Worm (Caenorhabditis elegans) whole organism, L2 larva: ENCODE data around the gene gcy-31.

Experiments
- C34F6.9 ChIP-seq: fragments of 150-350 bp; optimal IDR thresholded peaks from 2 replicates; lab custom pipeline; 2014; ENCODE audit warnings: missing biosample characterization, missing genetic modification characterization
- F13H6.1 ChIP-seq: sonication (generic microtip); optimal IDR thresholded peaks from 2 replicates; lab custom pipeline; 2016; ENCODE audit warnings: missing genetic modification characterization, missing compliant biosample characterization
- Y55F3AM.14 ChIP-seq: fragments of 200-800 bp; sonication (Bioruptor generic); optimal IDR thresholded peaks from 2 replicates; lab custom pipeline; 2018; ENCODE audit warnings: mild to moderate bottlenecking, missing genetic modification characterization, missing compliant biosample characterization
- alr-1 ChIP-seq: fragments of 150-350 bp; optimal IDR thresholded peaks from 2 replicates; lab custom pipeline; 2014; ENCODE audit warnings: missing biosample characterization, missing genetic modification characterization
- ama-1 ChIP-seq: fragments of 150-350 bp; optimal IDR thresholded peaks from 2 replicates; lab custom pipeline; 2018; ENCODE audit warnings: inconsistent platforms
- blmp-1 ChIP-seq: sonication (generic microtip); optimal IDR thresholded peaks from 2 replicates; lab custom pipeline; 2017; ENCODE audit warnings: missing genetic modification characterization, mild to moderate bottlenecking, missing compliant biosample characterization, antibody characterized with exemption, moderate library complexity; ENCODE audit not compliant: insufficient read depth
- ceh-16 ChIP-seq: fragments of 150-350 bp; optimal IDR thresholded peaks from 2 replicates; lab custom pipeline; 2014; ENCODE audit warnings: missing biosample characterization, missing genetic modification characterization
- ceh-82 ChIP-seq: fragments of 150-350 bp; optimal IDR thresholded peaks from 2 replicates; lab custom pipeline; 2014; ENCODE audit warnings: missing biosample characterization, missing genetic modification characterization
- crh-2 ChIP-seq: sonication (generic microtip); optimal IDR thresholded peaks from 2 replicates; lab custom pipeline; 2017; ENCODE audit warnings: missing biosample characterization, missing genetic modification characterization
- egl-27 ChIP-seq: sonication (generic microtip); optimal IDR thresholded peaks from 3 replicates; lab custom pipeline; 2017; ENCODE audit warnings: missing biosample characterization, missing genetic modification reagents, missing genetic modification characterization
- elt-1 ChIP-seq: fragments of 150-350 bp; optimal IDR thresholded peaks from 2 replicates; lab custom pipeline; 2014; ENCODE audit warnings: missing biosample characterization, missing genetic modification characterization
- fos-1 ChIP-seq: fragments of 150-350 bp; optimal IDR thresholded peaks from 2 replicates; lab custom pipeline; 2014; ENCODE audit warnings: missing biosample characterization, missing genetic modification characterization
- lin-11 ChIP-seq: fragments of 150-350 bp; sonication (generic microtip); optimal IDR thresholded peaks from 2 replicates; lab custom pipeline; 2014; ENCODE audit warnings: missing biosample characterization, missing genetic modification characterization, inconsistent platforms, mixed read lengths
- lin-13 ChIP-seq: fragments of 150-350 bp; optimal IDR thresholded peaks from 2 replicates; lab custom pipeline; 2014; ENCODE audit warnings: missing biosample characterization, missing genetic modification reagents, missing genetic modification characterization
- lin-39 ChIP-seq: fragments of 150-350 bp; optimal IDR thresholded peaks from 2 replicates; lab custom pipeline; 2014; ENCODE audit warnings: missing biosample characterization, missing genetic modification reagents, missing genetic modification characterization
- lsy-2 ChIP-seq, 2 experiments: fragments of 150-350 bp in 1 of 2; sonication (generic microtip) in 1 of 2; optimal IDR thresholded peaks; 2 replicates each; lab custom pipeline; 2014 to 2017; ENCODE audit warnings: missing biosample characterization in 2 of 2, missing genetic modification characterization in 2 of 2
- mbf-1 ChIP-seq: sonication (generic microtip); optimal IDR thresholded peaks from 2 replicates; lab custom pipeline; 2017; ENCODE audit warnings: missing biosample characterization, missing genetic modification characterization
- mdl-1 ChIP-seq, 2 experiments: fragments of 150-350 bp in 1 of 2; sonication (generic microtip) in 1 of 2; optimal IDR thresholded peaks; 2 replicates each; lab custom pipeline; 2017; ENCODE audit warnings: missing biosample characterization in 2 of 2, missing genetic modification characterization in 2 of 2
- nhr-10 ChIP-seq: sonication (generic microtip); optimal IDR thresholded peaks from 2 replicates; lab custom pipeline; 2017; ENCODE audit warnings: missing biosample characterization, missing genetic modification characterization
- nhr-12 ChIP-seq: fragments of 150-350 bp; optimal IDR thresholded peaks from 2 replicates; lab custom pipeline; 2014; ENCODE audit warnings: missing biosample characterization, missing genetic modification characterization
- nhr-129 ChIP-seq: fragments of 150-350 bp; optimal IDR thresholded peaks from 2 replicates; lab custom pipeline; 2014; ENCODE audit warnings: missing biosample characterization, missing genetic modification characterization
- nhr-21 ChIP-seq: fragments of 150-350 bp; optimal IDR thresholded peaks from 2 replicates; lab custom pipeline; 2014; ENCODE audit warnings: missing biosample characterization, missing genetic modification characterization
- nhr-25 ChIP-seq: fragments of 150-350 bp; sonication (generic microtip); optimal IDR thresholded peaks from 3 replicates; lab custom pipeline; 2014; ENCODE audit warnings: missing biosample characterization, missing genetic modification characterization
- nhr-6 ChIP-seq: fragments of 150-350 bp; optimal IDR thresholded peaks from 2 replicates; lab custom pipeline; 2014; ENCODE audit warnings: missing biosample characterization, missing genetic modification characterization
- sma-3 ChIP-seq: sonication (generic microtip); optimal IDR thresholded peaks from 2 replicates; lab custom pipeline; 2016; ENCODE audit warnings: missing genetic modification reagents, missing genetic modification characterization, missing compliant biosample characterization
- sma-9 ChIP-seq, 2 experiments: fragments of 150-350 bp in 1 of 2; sonication (generic microtip) in 1 of 2; optimal IDR thresholded peaks; 2 replicates each; lab custom pipeline; 2014 to 2016; ENCODE audit warnings: missing genetic modification characterization in 2 of 2, mild to moderate bottlenecking in 1 of 2, missing biosample characterization in 1 of 2, missing compliant biosample characterization in 1 of 2, missing genetic modification reagents in 1 of 2, moderate library complexity in 1 of 2
- snpc-4 ChIP-seq: fragments of 150-350 bp; optimal IDR thresholded peaks from 2 replicates; lab custom pipeline; 2014; ENCODE audit warnings: missing biosample characterization, missing genetic modification characterization
- unc-39 ChIP-seq: fragments of 150-350 bp; optimal IDR thresholded peaks from 2 replicates; lab custom pipeline; 2014; ENCODE audit warnings: missing biosample characterization, missing genetic modification characterization
- ztf-11 ChIP-seq: sonication (generic microtip); optimal IDR thresholded peaks from 2 replicates; lab custom pipeline; 2017; ENCODE audit warnings: missing biosample characterization, missing genetic modification characterization
- ztf-4 ChIP-seq: fragments of 150-350 bp; optimal IDR thresholded peaks from 2 replicates; lab custom pipeline; 2014; ENCODE audit warnings: missing biosample characterization, missing genetic modification characterization

The gcy-31 gene

DNA sequence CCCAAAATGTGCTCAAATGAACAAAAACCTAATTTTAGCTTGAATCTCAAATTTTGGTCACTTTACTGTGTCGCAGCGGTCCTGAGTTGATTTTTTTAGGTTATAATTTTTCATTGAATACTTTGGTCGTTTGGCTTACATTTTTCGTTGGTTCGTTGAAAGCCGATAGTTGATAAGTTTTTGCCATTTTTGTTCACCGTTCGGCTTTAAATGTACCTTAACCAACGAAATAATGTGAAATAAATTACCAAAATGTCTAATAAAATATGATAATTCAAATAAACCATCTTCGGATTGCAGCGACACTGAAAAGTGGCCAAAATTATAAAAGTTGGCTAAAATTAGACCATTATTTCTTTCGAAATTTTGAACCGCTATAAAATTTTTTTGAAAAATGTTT, 3.0 kb upstream of the gcy-31 start:
- TF ChIP-seq mdl-1 (tag; optimal IDR thresholded peaks at IDR 0.05; lab: Kevin White, UChicago) (no peak), lin-39 (tag; lab: Kevin White, UChicago) (no peak), crh-2 (no peak), lin-13 (no peak), nhr-6 (tag; lab: Kevin White, UChicago) (no peak)

DNA sequence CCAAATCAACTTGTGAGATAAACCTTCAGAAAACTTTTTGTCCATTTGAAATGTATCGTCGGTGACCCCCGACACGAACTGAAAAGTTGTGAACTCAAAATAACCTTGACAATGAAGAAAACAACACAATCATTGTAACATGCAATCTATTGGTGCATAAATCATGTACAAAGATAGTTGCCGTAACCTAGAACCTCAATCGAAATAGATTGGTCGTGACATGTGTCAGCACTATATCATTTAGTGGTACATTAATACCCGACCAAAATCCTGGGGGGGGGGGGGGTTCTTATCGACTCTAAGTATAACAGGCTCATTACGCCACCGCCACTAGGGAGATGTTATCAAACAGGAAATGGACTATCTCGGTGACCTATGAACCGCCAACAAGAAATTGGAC, 372 bp downstream of the gcy-31 start:
- TF ChIP-seq blmp-1 (tag; lab: Kevin White, UChicago) = no peak
- TF ChIP-seq nhr-21 (tag; lab: Kevin White, UChicago) = no peak
- no peak for TF ChIP-seq ama-1 (lab: Kevin White, UChicago)
- TF ChIP-seq ztf-4 = no peak
- TF ChIP-seq Y55F3AM.14 (GFP tag; lab: Kevin White, UChicago) = no peak
- peak; percentile 26 for TF ChIP-seq ceh-16
- TF ChIP-seq nhr-6 (tag; lab: Kevin White, UChicago) = no peak
- no peak for TF ChIP-seq nhr-10
- TF ChIP-seq nhr-25 (tag; lab: Kevin White, UChicago) = peak; percentile 32

DNA sequence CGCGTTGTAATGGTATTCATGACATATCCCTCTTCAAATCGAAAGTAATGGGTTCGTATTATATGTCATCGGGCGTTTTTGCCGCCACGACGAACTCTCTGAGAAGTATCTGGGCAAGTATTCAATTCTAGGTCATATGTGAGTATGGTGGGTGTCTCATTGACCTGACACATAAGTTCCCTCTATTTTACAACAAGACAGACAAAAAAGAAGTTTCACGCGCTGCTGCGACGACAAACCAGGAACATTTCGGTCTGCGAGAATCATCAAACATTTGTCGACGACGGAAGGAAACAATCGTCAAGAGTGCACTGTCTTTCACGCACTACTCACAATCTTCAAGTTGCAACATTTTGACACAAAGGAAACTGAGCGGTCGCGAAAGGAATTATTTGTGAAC, 2.0 kb downstream of the gcy-31 start:
- TF ChIP-seq nhr-6 (tag; lab: Kevin White, UChicago) = no peak
- no peak for TF ChIP-seq ztf-11
- TF ChIP-seq unc-39 (tag; lab: Kevin White, UChicago) = no peak
- peak; percentile 14 for TF ChIP-seq F13H6.1
- peak; percentile 26 for TF ChIP-seq egl-27 (tag; lab: Kevin White, UChicago)
- peak; percentile 12 for TF ChIP-seq fos-1 (tag; lab: Kevin White, UChicago)

DNA sequence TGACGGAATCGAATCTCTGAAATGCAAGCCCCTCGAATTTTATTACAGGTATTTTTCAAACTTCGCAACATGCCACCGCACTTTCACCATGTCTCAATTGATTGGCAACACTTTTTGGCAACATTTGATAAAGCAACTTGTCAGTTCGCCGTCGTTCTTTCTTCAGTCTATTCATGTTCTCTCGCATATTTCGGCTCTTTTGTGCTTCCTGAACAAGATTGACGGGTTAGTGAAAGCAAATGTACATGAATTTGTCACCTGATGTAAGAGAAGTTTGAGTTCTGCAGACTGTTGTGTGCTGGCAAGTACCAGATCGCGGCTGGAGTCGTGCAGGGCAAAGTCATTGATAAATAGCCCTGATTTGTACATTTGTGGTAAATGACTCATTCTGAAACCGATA, 5.2 kb downstream of the gcy-31 start:
- no peak for TF ChIP-seq sma-3 (GFP tag; lab: Kevin White, UChicago)

DNA sequence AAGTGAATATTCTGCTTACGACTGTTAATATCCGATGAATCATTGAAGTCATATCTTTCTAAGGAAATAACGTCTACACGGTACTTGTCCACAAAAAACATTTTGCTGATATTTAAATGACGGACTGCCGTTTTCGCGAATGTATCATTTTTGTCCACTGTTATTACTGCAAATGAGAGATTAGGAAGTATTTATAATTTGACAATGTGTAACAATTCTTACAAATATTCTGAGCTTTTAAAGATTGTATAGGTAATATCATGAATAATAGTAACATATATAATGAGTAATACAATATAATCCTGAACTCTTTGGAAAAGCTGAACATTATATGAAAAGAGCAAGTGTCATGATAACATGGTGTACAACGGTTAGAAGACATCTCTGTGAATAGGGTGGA, 7.5 kb downstream of the gcy-31 start, which contains the start of gene glr-7:
Gene glr-7, minus strand, starts transcription at position 101 of the 400 bp plus-strand sequence.
- no peak for TF ChIP-seq nhr-12 (tag; lab: Kevin White, UChicago)

DNA sequence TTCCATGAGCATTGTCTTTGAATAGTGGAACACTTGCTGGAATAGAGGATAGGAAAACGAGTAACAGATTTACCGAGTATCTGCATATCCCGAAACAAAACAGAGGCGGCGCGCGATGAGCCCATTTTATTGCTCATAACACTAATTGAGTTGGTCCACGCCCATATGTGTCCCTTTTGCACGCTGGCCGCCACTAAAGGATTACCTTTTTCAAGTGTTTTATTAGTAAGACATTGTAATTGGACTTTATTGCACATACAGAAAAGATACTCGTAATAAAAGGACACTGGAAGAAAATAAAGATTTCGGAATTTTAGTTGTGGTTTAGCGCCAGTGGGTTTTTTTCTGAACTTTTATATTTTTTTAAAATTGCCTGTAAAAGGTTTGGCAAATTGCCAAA, 14.0 kb downstream of the gcy-31 start, which contains the start of gene hlh-15:
Gene hlh-15, minus strand, starts transcription at position 101 of the 400 bp plus-strand sequence.
- TF ChIP-seq F13H6.1 (no peak), lin-13 (no peak), alr-1 (tag; lab: Kevin White, UChicago) (no peak), Y55F3AM.14 (GFP tag; lab: Kevin White, UChicago) (no peak), crh-2 (no peak)

DNA sequence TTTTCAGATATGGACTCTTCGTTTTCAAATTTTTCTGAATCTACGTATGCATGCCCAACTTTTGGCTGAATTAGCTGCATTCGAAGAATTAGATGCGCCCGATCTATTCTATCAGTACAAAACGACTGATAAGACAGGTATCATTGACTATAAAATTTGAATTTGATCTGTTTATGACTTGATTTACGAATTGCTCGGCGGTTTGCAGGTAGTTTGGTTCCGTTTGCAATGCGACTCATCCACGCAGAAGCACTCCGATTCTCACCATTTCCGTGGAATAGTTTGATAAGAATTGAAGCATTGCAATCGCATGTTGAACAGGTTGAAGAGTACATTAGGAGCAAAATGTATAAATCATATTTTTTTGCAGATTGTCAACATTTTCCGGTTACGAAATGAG, 16.3 kb downstream of the gcy-31 start:
- TF ChIP-seq nhr-25 (tag; lab: Kevin White, UChicago) = no peak
- TF ChIP-seq nhr-129 = no peak
- no peak for TF ChIP-seq ama-1 (lab: Kevin White, UChicago)
- no peak for TF ChIP-seq unc-39 (tag; lab: Kevin White, UChicago)
- no peak for TF ChIP-seq nhr-6 (tag; lab: Kevin White, UChicago)
- TF ChIP-seq alr-1 (tag; lab: Kevin White, UChicago) = no peak
- no peak for TF ChIP-seq C34F6.9 (tag; lab: Kevin White, UChicago)
- no peak for TF ChIP-seq lin-13
- no peak for TF ChIP-seq ceh-82 (tag; lab: Kevin White, UChicago)
- TF ChIP-seq Y55F3AM.14 (GFP tag; lab: Kevin White, UChicago) = no peak
- no peak for TF ChIP-seq lsy-2 (tag; optimal IDR thresholded peaks at IDR 0.05; lab: Kevin White, UChicago)
- peak; percentile 80 for TF ChIP-seq fos-1 (tag; lab: Kevin White, UChicago)
- no peak for TF ChIP-seq F13H6.1
- no peak for TF ChIP-seq lin-11
- peak; percentile 44 for TF ChIP-seq sma-9 (GFP tag; optimal IDR thresholded peaks at IDR 0.05; lab: Kevin White, UChicago)
- no peak for TF ChIP-seq sma-9 (tag; optimal IDR thresholded peaks at IDR 0.05; lab: Kevin White, UChicago)
- TF ChIP-seq mbf-1 = no peak
- no peak for TF ChIP-seq snpc-4
- no peak for TF ChIP-seq elt-1
